Worm (Caenorhabditis elegans): ENCODE data around the gene dnc-4.

DNA sequence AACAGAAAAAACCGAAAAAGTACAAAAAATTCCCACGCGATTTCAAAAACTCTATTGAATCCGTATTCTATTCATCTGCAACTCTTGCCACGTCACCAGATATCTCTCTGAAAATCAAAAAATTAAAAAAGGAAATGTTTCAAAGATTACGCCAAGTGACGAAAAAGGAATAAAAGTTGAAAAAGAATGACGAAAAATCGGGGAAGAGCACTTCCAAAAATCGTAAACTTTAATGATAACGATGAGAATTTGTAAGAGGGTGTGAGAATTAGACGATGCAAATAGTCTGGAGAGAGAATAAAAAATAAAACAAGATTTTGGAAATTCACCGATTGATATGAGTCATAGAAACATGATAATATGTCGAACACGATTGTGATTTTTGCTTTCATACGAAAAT is 14.6 kb upstream of the dnc-4 start:
- no peak for TF ChIP-seq unc-62 (GFP tag; optimal IDR thresholded peaks at IDR 0.05)
- no peak for TF ChIP-seq ham-2 (GFP tag; optimal IDR thresholded peaks at IDR 0.05)
- no peak for TF ChIP-seq lin-13 (tag; optimal IDR thresholded peaks at IDR 0.05)
- TF ChIP-seq nhr-28 (tag; optimal IDR thresholded peaks at IDR 0.05) = no peak
- TF ChIP-seq lsy-2 (tag; optimal IDR thresholded peaks at IDR 0.05) = no peak
- no peak for TF ChIP-seq mep-1 (tag; optimal IDR thresholded peaks at IDR 0.05)
- no peak for TF ChIP-seq elt-3 (tag; optimal IDR thresholded peaks at IDR 0.05)
- TF ChIP-seq unc-39 (tag; optimal IDR thresholded peaks at IDR 0.05) = no peak
- TF ChIP-seq pha-4 (tag; optimal IDR thresholded peaks at IDR 0.05) = no peak
- TF ChIP-seq nhr-237 (tag; optimal IDR thresholded peaks at IDR 0.05) = no peak
- no peak for TF ChIP-seq sptf-1 (tag; optimal IDR thresholded peaks at IDR 0.05)
- no peak for TF ChIP-seq ceh-43 (GFP tag; optimal IDR thresholded peaks at IDR 0.05)
